Worm (Caenorhabditis elegans) whole organism, L4 larva: ENCODE results near the gene plk-3.

Source experiments
- F49E8.2 ChIP-seq: sonication (generic microtip); optimal IDR thresholded peaks from 2 replicates; lab custom pipeline; 2016; ENCODE audit warnings: missing compliant biosample characterization, mild to moderate bottlenecking, missing genetic modification characterization, borderline replicate concordance
- R02D3.7 ChIP-seq: fragments of 150-350 bp; sonication (generic microtip); optimal IDR thresholded peaks from 3 replicates; lab custom pipeline; 2014; ENCODE audit warnings: missing biosample characterization, missing genetic modification characterization
- T20F7.1 ChIP-seq: fragments of 200-800 bp; sonication (Bioruptor generic); optimal IDR thresholded peaks from 2 replicates; lab custom pipeline; 2018; ENCODE audit warnings: mild to moderate bottlenecking, missing genetic modification characterization, missing compliant biosample characterization
- Y105C5A.15 ChIP-seq: fragments of 200-800 bp; sonication (Bioruptor generic); IDR thresholded peaks from 2 replicates; pipeline ENCODE4 v1.3.6; 2022; ENCODE audit warnings: missing genetic modification characterization, missing compliant biosample characterization
- Y5F2A.4 ChIP-seq: fragments of 200-800 bp; sonication (Bioruptor generic); optimal IDR thresholded peaks from 2 replicates; lab custom pipeline; 2018; ENCODE audit warnings: mild to moderate bottlenecking, missing genetic modification characterization, missing compliant biosample characterization
- ZK546.5 ChIP-seq, 2 experiments: sonication (generic microtip); optimal IDR thresholded peaks; 2 replicates each; lab custom pipeline; 2017; ENCODE audit warnings: missing biosample characterization in 2 of 2, missing genetic modification characterization in 2 of 2
- ceh-62 ChIP-seq: sonication (generic microtip); optimal IDR thresholded peaks from 2 replicates; lab custom pipeline; 2017; ENCODE audit warnings: missing biosample characterization, missing genetic modification characterization
- daf-16 ChIP-seq, 3 experiments: sonication (generic microtip); optimal IDR thresholded peaks; 2 replicates each; lab custom pipeline; 2016 to 2017; ENCODE audit warnings: missing genetic modification characterization in 3 of 3, missing genetic modification reagents in 3 of 3, mild to moderate bottlenecking in 2 of 3, missing compliant biosample characterization in 2 of 3, missing biosample characterization in 1 of 3, moderate library complexity in 1 of 3
- daf-19 ChIP-seq: fragments of 200-800 bp; sonication (Bioruptor generic); conservative IDR thresholded peaks from 2 replicates; pipeline ENCODE4 v1.3.6; 2022; ENCODE audit warnings: missing genetic modification characterization, missing compliant biosample characterization
- dmd-6 ChIP-seq: fragments of 200-800 bp; sonication (Bioruptor generic); IDR thresholded peaks from 2 replicates; pipeline ENCODE4 v1.3.6; 2022; ENCODE audit warnings: missing genetic modification reagents, missing genetic modification characterization, missing compliant biosample characterization
- dmd-9 ChIP-seq: fragments of 200-800 bp; sonication (Bioruptor generic); IDR thresholded peaks from 2 replicates; pipeline ENCODE4 v1.3.6; 2022; ENCODE audit warnings: missing genetic modification reagents, missing genetic modification characterization, missing compliant biosample characterization
- dve-1 ChIP-seq: sonication (generic microtip); optimal IDR thresholded peaks from 2 replicates; lab custom pipeline; 2017; ENCODE audit warnings: antibody characterized with exemption, mild to moderate bottlenecking, missing genetic modification characterization, missing compliant biosample characterization; ENCODE audit not compliant: insufficient read depth
- fos-1 ChIP-seq: fragments of 150-350 bp; optimal IDR thresholded peaks from 2 replicates; lab custom pipeline; 2014; ENCODE audit warnings: missing biosample characterization, missing genetic modification characterization
- hif-1 ChIP-seq, 2 experiments: sonication (generic microtip); optimal IDR thresholded peaks; 2 replicates each; lab custom pipeline; 2016 to 2017; ENCODE audit warnings: missing compliant biosample characterization in 2 of 2, missing genetic modification characterization in 2 of 2, missing genetic modification reagents in 2 of 2, missing genotype in 2 of 2, mild to moderate bottlenecking in 1 of 2
- lin-1 ChIP-seq: fragments of 200-800 bp; sonication (Bioruptor generic); IDR thresholded peaks from 2 replicates; pipeline ENCODE4 v1.3.6; 2022; ENCODE audit warnings: missing genetic modification reagents, missing genetic modification characterization, missing compliant biosample characterization
- lin-15B ChIP-seq: fragments of 150-350 bp; sonication (generic microtip); optimal IDR thresholded peaks from 3 replicates; lab custom pipeline; 2014; ENCODE audit warnings: missing biosample characterization, missing genetic modification characterization
- lin-29 ChIP-seq: fragments of 200-800 bp; sonication (Bioruptor generic); IDR thresholded peaks from 2 replicates; pipeline ENCODE4 v1.3.6; 2022; ENCODE audit warnings: missing genetic modification reagents, missing genetic modification characterization, missing compliant biosample characterization
- lin-38 ChIP-seq: fragments of 200-800 bp; sonication (Bioruptor generic); IDR thresholded peaks from 2 replicates; pipeline ENCODE4 v1.3.6; 2022; ENCODE audit warnings: missing genetic modification reagents, missing genetic modification characterization, missing compliant biosample characterization
- mdl-1 ChIP-seq, 2 experiments: fragments of 150-350 bp in 1 of 2; sonication (generic microtip) in 1 of 2; optimal IDR thresholded peaks; 2 replicates each; lab custom pipeline; 2014 to 2017; ENCODE audit warnings: missing biosample characterization in 2 of 2, missing genetic modification characterization in 2 of 2
- mdt-29 ChIP-seq: fragments of 200-800 bp; sonication (Bioruptor generic); IDR thresholded peaks from 2 replicates; pipeline ENCODE4 v1.3.6; 2022; ENCODE audit warnings: missing genetic modification reagents, missing genetic modification characterization, missing compliant biosample characterization
- nhr-10 ChIP-seq: fragments of 150-350 bp; optimal IDR thresholded peaks from 2 replicates; lab custom pipeline; 2014; ENCODE audit warnings: missing biosample characterization, missing genetic modification characterization
- nhr-111 ChIP-seq: fragments of 200-800 bp; sonication (Bioruptor generic); optimal IDR thresholded peaks from 2 replicates; lab custom pipeline; 2018; ENCODE audit warnings: mild to moderate bottlenecking, missing genetic modification characterization, missing compliant biosample characterization
- nhr-25 ChIP-seq: sonication (generic microtip); optimal IDR thresholded peaks from 2 replicates; lab custom pipeline; 2017; ENCODE audit warnings: missing genetic modification characterization, mild to moderate bottlenecking, missing compliant biosample characterization, antibody characterized with exemption, moderate library complexity, borderline replicate concordance; ENCODE audit not compliant: insufficient read depth
- nhr-28 ChIP-seq: fragments of 150-350 bp; optimal IDR thresholded peaks from 2 replicates; lab custom pipeline; 2014; ENCODE audit warnings: missing biosample characterization, missing genetic modification characterization
- nhr-41 ChIP-seq: fragments of 200-800 bp; sonication (Bioruptor generic); IDR thresholded peaks from 2 replicates; pipeline ENCODE4 v1.3.6; 2022; ENCODE audit warnings: missing genetic modification reagents, missing genetic modification characterization, missing compliant biosample characterization
- pha-4 ChIP-seq, 2 experiments: fragments of 150-350 bp in 1 of 2; fragments of 200-800 bp in 1 of 2; sonication (Bioruptor generic) in 1 of 2; IDR thresholded peaks in 1 of 2; optimal IDR thresholded peaks in 1 of 2; 2 replicates each; pipeline versions ENCODE4 v1.3.6 to Lab custom; 2014 to 2022; ENCODE audit warnings: missing genetic modification characterization in 2 of 2, missing genetic modification reagents in 2 of 2, missing biosample characterization in 1 of 2, missing compliant biosample characterization in 1 of 2
- php-3 ChIP-seq: fragments of 200-800 bp; sonication (Bioruptor generic); IDR thresholded peaks from 2 replicates; pipeline ENCODE4 v1.3.6; 2022; ENCODE audit warnings: missing genetic modification reagents, missing genetic modification characterization, missing compliant biosample characterization
- pqm-1 ChIP-seq: sonication (generic microtip); optimal IDR thresholded peaks from 2 replicates; lab custom pipeline; 2017; ENCODE audit warnings: missing biosample characterization, missing genetic modification characterization
- set-16 ChIP-seq: fragments of 200-800 bp; sonication (Bioruptor generic); IDR thresholded peaks from 2 replicates; pipeline ENCODE4 v1.3.6; 2022; ENCODE audit warnings: missing genetic modification reagents, missing genetic modification characterization, missing compliant biosample characterization
- snpc-4 ChIP-seq: fragments of 150-350 bp; optimal IDR thresholded peaks from 2 replicates; lab custom pipeline; 2014; ENCODE audit warnings: missing biosample characterization, missing genetic modification characterization
- zag-1 ChIP-seq: fragments of 150-350 bp; optimal IDR thresholded peaks from 2 replicates; lab custom pipeline; 2014; ENCODE audit warnings: missing biosample characterization, missing genetic modification characterization
- zip-11 ChIP-seq: fragments of 200-800 bp; sonication (Bioruptor generic); IDR thresholded peaks from 2 replicates; pipeline ENCODE4 v1.3.6; 2022; ENCODE audit warnings: missing genetic modification characterization, missing compliant biosample characterization
- ztf-11 ChIP-seq: fragments of 150-350 bp; optimal IDR thresholded peaks from 2 replicates; lab custom pipeline; 2014; ENCODE audit warnings: missing biosample characterization, missing genetic modification characterization
- ztf-7 ChIP-seq: fragments of 150-350 bp; optimal IDR thresholded peaks from 2 replicates; lab custom pipeline; 2014; ENCODE audit warnings: missing biosample characterization, missing genetic modification characterization

Gene plk-3

ce11 chrIV:7505866-7506488 lies 33.0 kb upstream of the plk-3 start (continued):
- TF ChIP-seq mdl-1 (tag; optimal IDR thresholded peaks at IDR 0.05; lab: Kevin White, UChicago) (no peak), daf-19 (GFP tag; lab: Robert Waterston, UW) (no peak), Y105C5A.15 (no peak), hif-1 (tag; optimal IDR thresholded peaks at IDR 0.05; lab: Kevin White, UChicago) (no peak), zag-1 (tag; lab: Kevin White, UChicago) (no peak), nhr-28 (no peak), R02D3.7 (no peak), nhr-10 (tag; lab: Kevin White, UChicago) (peak; percentile 32), lin-15B (tag; lab: Kevin White, UChicago) (no peak), dve-1 (tag; lab: Kevin White, UChicago) (peak; percentile 46), pqm-1 (tag; lab: Kevin White, UChicago) (no peak), mdt-29 (GFP tag; lab: Robert Waterston, UW) (no peak; the same call in 1 of the 2 replicates), zip-11 (GFP tag; lab: Robert Waterston, UW) (no peak), ztf-11 (tag; lab: Kevin White, UChicago) (no peak), F49E8.2 (peak; percentile 45), set-16 (no peak), fos-1 (no peak), lin-38 (GFP tag; lab: Robert Waterston, UW) (peak; percentile 53), pha-4 (GFP tag; IDR thresholded peaks at IDR 0.05; lab: Robert Waterston, UW) (peak; percentile 55), pha-4 (tag; optimal IDR thresholded peaks at IDR 0.05; lab: Kevin White, UChicago) (no peak), ceh-62 (tag; lab: Kevin White, UChicago) (no peak), dmd-6 (peak; percentile 40), lin-1 (GFP tag; lab: Robert Waterston, UW) (no peak), nhr-25 (peak; percentile 34), dmd-9 (GFP tag; lab: Robert Waterston, UW) (no peak), nhr-111 (GFP tag; lab: Kevin White, UChicago) (no peak), ztf-7 (tag; lab: Kevin White, UChicago) (no peak), lin-29 (GFP tag; lab: Robert Waterston, UW) (no peak), snpc-4 (tag; lab: Kevin White, UChicago) (no peak)

- no peak for TF ChIP-seq set-16
- no peak for TF ChIP-seq F49E8.2
- TF ChIP-seq fos-1: no peak
- no peak for TF ChIP-seq ZK546.5 (tag; optimal IDR thresholded peaks at IDR 0.05; lab: Kevin White, UChicago)
- TF ChIP-seq T20F7.1 (GFP tag; lab: Kevin White, UChicago): no peak
- TF ChIP-seq Y5F2A.4 (GFP tag; lab: Kevin White, UChicago): no peak
- TF ChIP-seq ztf-7 (tag; lab: Kevin White, UChicago): no peak
These were observed 30.3 kb upstream of the plk-3 start, which contains the start of gene glt-6 for ce11 chrIV:7503322-7503721. TSS of gene glt-6 (plus strand) at chrIV:7503622.

ce11 chrIV:7501337-7501736 lies 28.3 kb upstream of the plk-3 start, which contains the start of gene F55G1.15:
TSS of gene F55G1.15 (minus strand) at chrIV:7501437.
- TF ChIP-seq dmd-6 (peak; percentile 39; the same call in 1 of the 2 replicates), zip-11 (GFP tag; lab: Robert Waterston, UW) (no peak), pqm-1 (tag; lab: Kevin White, UChicago) (peak; percentile 1), php-3 (GFP tag; lab: Robert Waterston, UW) (peak; percentile 74), dve-1 (tag; lab: Kevin White, UChicago) (peak; percentile 8), daf-16 (GFP tag; optimal IDR thresholded peaks at IDR 0.05; lab: Kevin White, UChicago) (no peak), daf-16 (tag; optimal IDR thresholded peaks at IDR 0.05; lab: Kevin White, UChicago) (peak; percentile 20), nhr-41 (no peak), Y105C5A.15 (no peak), ztf-11 (tag; lab: Kevin White, UChicago) (no peak)
